Worm (Caenorhabditis elegans): Measurements from ENCODE around the gene fbxa-32.
"Not testable (repeated sequence)": the region's sequence is repeated elsewhere in the genome, so short reads cannot be mapped to it uniquely, and the experiment has no call there.

- TF ChIP-seq ZK546.5 (tag; optimal IDR thresholded peaks at IDR 0.05); nhr-12 (tag; optimal IDR thresholded peaks at IDR 0.05); R02D3.7 (tag; optimal IDR thresholded peaks at IDR 0.05); sma-3 (GFP tag; optimal IDR thresholded peaks at IDR 0.05); nhr-10 (tag; optimal IDR thresholded peaks at IDR 0.05); zag-1 (tag; optimal IDR thresholded peaks at IDR 0.05): not testable (repeated sequence)
Measured at ce11 chrIII:1258358-1258757, 10.7 kb downstream of the fbxa-32 start, which contains the start of gene fbxa-78.

Data from whole organism, L2 larva.